Fruit fly (Drosophila melanogaster) whole organism, larva: ENCODE results near the gene S-Lap2.

Experiments
- noc ChIP-seq: fragments of 200-800 bp; sonication (Bioruptor generic); optimal IDR thresholded peaks from 3 replicates; lab custom pipeline; 2019; ENCODE audit warnings: missing biosample characterization, mild to moderate bottlenecking, missing genetic modification characterization, moderate library complexity

Gene S-Lap2

dm6 chr3L:8628964-8629363, 9.3 kb downstream of the S-Lap2 start:
- TF ChIP-seq noc (tag; lab: Kevin White, UChicago), result no peak

- no peak for TF ChIP-seq noc (tag; lab: Kevin White, UChicago)
Observed at dm6 chr3L:8629701-8630343, 10.1 kb downstream of the S-Lap2 start.

- no peak for TF ChIP-seq noc (tag; lab: Kevin White, UChicago)
Observed at dm6 chr3L:8633614-8634325, 14.1 kb downstream of the S-Lap2 start, which contains the start of gene Cdc6. Cdc6 (minus strand) TSS chr3L:8634069.

- TF ChIP-seq noc (tag; lab: Kevin White, UChicago), result no peak
Observed at dm6 chr3L:8640139-8640538, 20.5 kb downstream of the S-Lap2 start, which contains the start of gene Cpr66D. Cpr66D (plus strand) TSS chr3L:8640439.

- no peak for TF ChIP-seq noc (tag; lab: Kevin White, UChicago)
Observed at dm6 chr3L:8641049-8641448, 21.4 kb downstream of the S-Lap2 start.

dm6 chr3L:8643810-8644552, 24.3 kb downstream of the S-Lap2 start:
- no peak for TF ChIP-seq noc (tag; lab: Kevin White, UChicago)

- TF ChIP-seq noc (tag; lab: Kevin White, UChicago), result no peak
Observed at dm6 chr3L:8646821-8647220, 27.1 kb downstream of the S-Lap2 start, which contains the start of the genes CG13305 and Pex7. CG13305 (minus strand) TSS chr3L:8646822. Pex7 (plus strand) TSS chr3L:8647145.

- TF ChIP-seq noc (tag; lab: Kevin White, UChicago), result no peak
Observed at dm6 chr3L:8648836-8649235, 29.1 kb downstream of the S-Lap2 start, which contains the start of gene Arr2. Arr2 (minus strand) TSS chr3L:8648936.

dm6 chr3L:8651876-8652571, 32.3 kb downstream of the S-Lap2 start:
- TF ChIP-seq noc (tag; lab: Kevin White, UChicago), result no peak

dm6 chr3L:8652572-8652977, 32.9 kb downstream of the S-Lap2 start:
- no peak for TF ChIP-seq noc (tag; lab: Kevin White, UChicago)

dm6 chr3L:8653572-8653971, 33.9 kb downstream of the S-Lap2 start:
- no peak for TF ChIP-seq noc (tag; lab: Kevin White, UChicago)

dm6 chr3L:8655217-8655896, 35.7 kb downstream of the S-Lap2 start:
- TF ChIP-seq noc (tag; lab: Kevin White, UChicago), result peak; percentile 20

- TF ChIP-seq noc (tag; lab: Kevin White, UChicago), result no peak
Observed at dm6 chr3L:8656725-8657428, 37.2 kb downstream of the S-Lap2 start.

- no peak for TF ChIP-seq noc (tag; lab: Kevin White, UChicago)
Observed at dm6 chr3L:8657429-8657754, 37.7 kb downstream of the S-Lap2 start.
